Worm (Caenorhabditis elegans): ENCODE measurements around the gene dis-3.
A peak's percentile ranks its signal among the peaks of the same experiment; 100 is the strongest.

dis-3 gene

DNA sequence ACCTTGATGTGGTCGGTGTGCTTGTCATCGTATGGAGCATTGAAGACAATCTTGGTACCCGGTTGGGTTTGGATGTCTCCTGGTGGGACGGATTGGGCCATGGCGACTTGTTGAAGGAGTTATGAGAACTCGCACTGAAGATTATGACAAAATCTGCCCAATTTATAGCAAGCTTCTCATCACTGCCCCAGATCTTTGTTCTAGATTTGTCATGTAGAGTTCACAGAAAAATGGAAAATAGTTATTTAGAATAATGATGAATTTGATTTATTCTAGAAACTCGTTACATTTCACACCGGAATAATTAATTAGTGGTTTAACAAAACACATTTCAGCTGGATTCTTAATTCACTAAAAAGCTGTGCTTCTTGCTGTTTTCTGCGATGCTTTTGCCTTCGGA, 46.6 kb downstream of the dis-3 start, which contains the start of gene msp-38:
msp-38 (minus strand) TSS at position 101 of the 400 bp plus-strand sequence.
- TF ChIP-seq C16A3.4 (tag; optimal IDR thresholded peaks at IDR 0.05) (no peak), unc-62 (GFP tag; optimal IDR thresholded peaks at IDR 0.05) (no peak), jun-1 (tag; optimal IDR thresholded peaks at IDR 0.05) (no peak), blmp-1 (tag; optimal IDR thresholded peaks at IDR 0.05) (no peak), vab-15 (tag; optimal IDR thresholded peaks at IDR 0.05) (no peak), tbx-2 (tag; optimal IDR thresholded peaks at IDR 0.05) (no peak), zag-1 (tag; optimal IDR thresholded peaks at IDR 0.05) (no peak), lin-15B (tag; optimal IDR thresholded peaks at IDR 0.05) (no peak), nhr-90 (tag; optimal IDR thresholded peaks at IDR 0.05; ENCODE audit: poor library complexity) (no peak)

- TF ChIP-seq skn-1 (tag; optimal IDR thresholded peaks at IDR 0.05) (peak; percentile 55), unc-30 (tag; optimal IDR thresholded peaks at IDR 0.05) (no peak)
These were observed 47.5 kb downstream of the dis-3 start for ce11 chrIV:10144487-10144886.

DNA sequence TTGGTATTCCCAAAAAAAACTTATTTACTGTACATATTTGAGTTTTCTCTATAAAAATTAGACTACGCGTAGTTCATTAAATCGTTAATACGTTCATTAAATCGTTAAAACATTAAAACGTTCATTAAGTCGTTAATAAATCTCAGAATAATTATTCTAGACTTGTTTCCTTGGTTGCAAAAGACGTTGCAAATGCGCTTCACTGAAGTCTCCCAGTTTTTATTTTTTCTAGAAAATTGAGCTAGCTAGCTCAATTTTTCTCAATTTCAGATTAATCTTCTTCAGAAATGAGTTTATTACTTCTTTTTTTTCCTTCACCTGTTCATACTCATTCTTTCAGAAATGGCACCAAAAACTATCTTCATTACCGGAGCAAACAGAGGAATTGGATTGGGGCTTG, 47.9 kb downstream of the dis-3 start:
- no peak for TF ChIP-seq unc-130 (tag; optimal IDR thresholded peaks at IDR 0.05)

DNA sequence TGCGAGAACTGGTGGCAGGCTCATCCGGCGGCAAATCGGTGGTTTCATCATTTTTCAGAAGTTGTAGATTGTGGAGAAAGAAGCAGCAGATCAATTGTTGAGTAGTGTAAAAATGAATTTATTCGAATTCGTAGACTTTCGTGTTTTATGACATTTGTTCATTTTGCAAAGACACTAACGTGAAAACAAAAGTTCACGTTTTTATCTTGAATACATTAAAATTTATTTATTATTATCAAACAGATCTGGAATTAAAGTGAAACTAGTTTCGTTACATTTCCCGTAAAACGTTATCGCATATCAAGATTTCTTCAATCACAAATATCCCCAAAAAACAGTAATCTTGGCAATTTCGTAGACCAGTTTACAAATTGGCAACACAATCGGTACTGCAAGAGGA, 49.9 kb downstream of the dis-3 start, which contains the start of gene T14G10.8:
T14G10.8 (minus strand) TSS at position 101 of the 400 bp plus-strand sequence.
- TF ChIP-seq hpl-2 (GFP tag; optimal IDR thresholded peaks at IDR 0.05) (no peak), aha-1 (tag; optimal IDR thresholded peaks at IDR 0.05) (no peak), isw-1 (GFP tag; IDR thresholded peaks at IDR 0.05) (no peak), jun-1 (tag; optimal IDR thresholded peaks at IDR 0.05) (no peak), unc-86 (tag; optimal IDR thresholded peaks at IDR 0.05) (no peak)

- no peak for TF ChIP-seq nhr-237 (tag; optimal IDR thresholded peaks at IDR 0.05)
- no peak for TF ChIP-seq efl-3 (GFP tag; optimal IDR thresholded peaks at IDR 0.05)
- no peak for TF ChIP-seq lsy-2 (tag; optimal IDR thresholded peaks at IDR 0.05)
- no peak for TF ChIP-seq nhr-12 (tag; optimal IDR thresholded peaks at IDR 0.05)
- TF ChIP-seq zag-1 (tag; optimal IDR thresholded peaks at IDR 0.05): no peak
- no peak for TF ChIP-seq pag-3 (tag; optimal IDR thresholded peaks at IDR 0.05; ENCODE audit: borderline replicate concordance, insufficient read depth)
- no peak for TF ChIP-seq ama-1 (optimal IDR thresholded peaks at IDR 0.05)
- TF ChIP-seq ceh-63 (GFP tag; optimal IDR thresholded peaks at IDR 0.05): no peak
- no peak for TF ChIP-seq lin-15B (tag; optimal IDR thresholded peaks at IDR 0.05)
- TF ChIP-seq nhr-76 (tag; optimal IDR thresholded peaks at IDR 0.05): no peak
- no peak for TF ChIP-seq aly-2 (tag; optimal IDR thresholded peaks at IDR 0.05)
- no peak for TF ChIP-seq pax-3 (tag; optimal IDR thresholded peaks at IDR 0.05)
- no peak for TF ChIP-seq aha-1 (tag; optimal IDR thresholded peaks at IDR 0.05)
- no peak for TF ChIP-seq efl-1 (optimal IDR thresholded peaks at IDR 0.05)
- TF ChIP-seq efl-1 (GFP tag; optimal IDR thresholded peaks at IDR 0.05 in 1 of 2): no peak
- TF ChIP-seq xbp-1 (tag; optimal IDR thresholded peaks at IDR 0.05): no peak
- no peak for TF ChIP-seq egl-27 (tag; optimal IDR thresholded peaks at IDR 0.05)
- no peak for TF ChIP-seq fkh-10 (GFP tag; optimal IDR thresholded peaks at IDR 0.05)
- no peak for TF ChIP-seq irx-1 (tag; optimal IDR thresholded peaks at IDR 0.05)
These were observed 51.9 kb downstream of the dis-3 start, which contains the start of gene pigs-1 for ce11 chrIV:10148938-10149337. pigs-1 (minus strand) TSS chrIV:10149038.

DNA sequence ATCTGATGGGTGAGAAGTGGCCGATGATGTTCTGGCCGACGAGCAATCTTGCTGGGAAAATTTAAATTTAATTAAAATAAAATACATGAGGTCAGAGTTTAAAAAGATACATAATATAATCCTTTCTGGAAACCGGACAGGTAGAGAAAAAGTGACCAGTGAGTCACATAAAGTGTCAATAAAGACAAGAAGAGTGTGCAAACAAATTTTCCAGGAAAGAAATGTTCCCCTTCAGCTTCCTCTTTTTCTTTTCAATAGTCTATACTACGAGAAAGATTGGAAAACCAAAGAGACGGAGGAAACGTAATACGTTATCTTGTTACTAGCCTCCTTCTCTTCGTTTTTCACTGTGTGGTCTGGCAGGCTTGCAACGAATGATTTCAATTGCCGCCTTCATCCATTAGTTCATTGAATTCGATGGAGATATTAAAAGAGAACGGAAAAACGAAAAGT, 53.6 kb downstream of the dis-3 start, which contains the start of gene tsp-12:
tsp-12 (minus strand) TSS at position 51 of the 453 bp plus-strand sequence.
- TF ChIP-seq snu-23 (GFP tag; optimal IDR thresholded peaks at IDR 0.05): no peak
- TF ChIP-seq nhr-20 (tag; optimal IDR thresholded peaks at IDR 0.05): peak; percentile 1
- TF ChIP-seq lsy-2 (tag; optimal IDR thresholded peaks at IDR 0.05): peak in 1 of 2 experiments; percentile 33
- TF ChIP-seq nhr-11 (tag; optimal IDR thresholded peaks at IDR 0.05): no peak
- no peak for TF ChIP-seq lin-39 (tag; optimal IDR thresholded peaks at IDR 0.05)
- TF ChIP-seq lin-14 (GFP tag; optimal IDR thresholded peaks at IDR 0.05): peak; percentile 64
- TF ChIP-seq blmp-1 (tag; optimal IDR thresholded peaks at IDR 0.05): peak; percentile 27
- no peak for TF ChIP-seq nhr-85 (tag)
- no peak for TF ChIP-seq aly-2 (tag; optimal IDR thresholded peaks at IDR 0.05)
